Worm (Caenorhabditis elegans): ENCODE measurements around the gene M110.3.

- TF ChIP-seq ama-1 (optimal IDR thresholded peaks at IDR 0.05) (no peak), tra-4 (tag; optimal IDR thresholded peaks at IDR 0.05) (no peak), flt-1 (GFP tag; IDR thresholded peaks at IDR 0.05) (no peak), ceh-36 (tag; optimal IDR thresholded peaks at IDR 0.05) (no peak), tbx-11 (GFP tag; IDR thresholded peaks at IDR 0.05) (no peak), pes-1 (GFP tag; IDR thresholded peaks at IDR 0.05) (no peak), scrt-1 (GFP tag; IDR thresholded peaks at IDR 0.05) (no peak), hmg-4 (GFP tag; optimal IDR thresholded peaks at IDR 0.05) (no peak)
These were observed 39.3 kb downstream of the M110.3 start, which contains the start of gene acr-14 for ce11 chrII:8177095-8177494.
